Fruit fly (Drosophila melanogaster) whole organism: Measurements from ENCODE around the gene B9d2.

ENCODE experiments used
- CG8478 ChIP-seq: fragments of >200 bp; optimal IDR thresholded peaks from 2 replicates; lab custom pipeline; 2018; ENCODE audit warnings: inconsistent platforms
- Dll ChIP-seq: fragments of >200 bp; optimal IDR thresholded peaks from 2 replicates; lab custom pipeline; 2017
- EcR ChIP-seq, 2 experiments: fragments of >200 bp; optimal IDR thresholded peaks; 2 replicates each; lab custom pipeline; 2017; ENCODE audit warnings: missing biosample characterization in 2 of 2, missing genetic modification characterization in 2 of 2, missing genetic modification reagents in 2 of 2
- pan ChIP-seq: fragments of >200 bp; optimal IDR thresholded peaks from 2 replicates; lab custom pipeline; 2017
- psq ChIP-seq: fragments of >200 bp; optimal IDR thresholded peaks from 2 replicates; lab custom pipeline; 2017
- usp ChIP-seq: fragments of >200 bp; optimal IDR thresholded peaks from 2 replicates; lab custom pipeline; 2017; ENCODE audit warnings: missing biosample characterization, missing genetic modification characterization, mixed read lengths

B9d2 gene

dm6 chr2L:6130522-6131073 lies at the start of gene B9d2, which contains the start of the genes tctn and CG9222:
TSS of gene B9d2 (minus strand) at chr2L:6130651.
TSS of gene tctn (minus strand) at chr2L:6130651.
TSS of gene CG9222 (plus strand) at chr2L:6131023.
- TF ChIP-seq psq (no peak), Dll (lab: Kevin White, UChicago) (no peak), EcR (GFP tag; optimal IDR thresholded peaks at IDR 0.05; lab: Kevin White, UChicago) (no peak), usp (GFP tag; lab: Kevin White, UChicago) (no peak), CG8478 (lab: Kevin White, UChicago) (no peak), pan (no peak)

DNA sequence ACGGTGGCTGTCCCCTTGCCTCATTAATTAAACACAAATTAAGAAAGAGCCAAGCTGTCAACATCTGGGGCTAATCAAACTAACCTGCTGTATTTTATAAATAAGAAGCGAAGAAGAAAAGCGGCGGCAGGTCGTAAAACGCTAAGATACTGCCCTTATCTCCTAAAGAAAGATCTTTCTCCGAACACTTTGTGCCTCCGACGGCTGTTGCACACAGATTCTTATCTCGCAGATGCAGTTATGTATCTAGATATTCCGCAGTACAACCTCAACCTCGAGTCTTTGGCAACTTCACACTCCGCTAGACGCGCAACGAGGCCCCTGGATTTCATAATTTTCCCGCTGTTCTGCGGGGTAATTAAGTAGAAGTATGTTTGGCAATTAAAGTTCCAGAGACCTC lies 49.5 kb upstream of the B9d2 start:
- no peak for TF ChIP-seq CG8478 (lab: Kevin White, UChicago)
- TF ChIP-seq Dll (lab: Kevin White, UChicago), result no peak
- no peak for TF ChIP-seq usp (GFP tag; lab: Kevin White, UChicago)
- no peak for TF ChIP-seq pan
- TF ChIP-seq EcR (GFP tag; optimal IDR thresholded peaks at IDR 0.05; lab: Kevin White, UChicago), result no peak
- no peak for TF ChIP-seq psq

dm6 chr2L:6178740-6179633 lies 48.5 kb upstream of the B9d2 start, which contains the start of gene smal:
TSS of gene smal (plus strand) at chr2L:6179133.
- peak; percentile 3 for TF ChIP-seq Dll (lab: Kevin White, UChicago)
- no peak for TF ChIP-seq CG8478 (lab: Kevin White, UChicago)
- TF ChIP-seq usp (GFP tag; lab: Kevin White, UChicago), result no peak

- TF ChIP-seq CG8478 (lab: Kevin White, UChicago) (no peak), psq (no peak), usp (GFP tag; lab: Kevin White, UChicago) (no peak)
Measured at dm6 chr2L:6178118-6178739, 47.8 kb upstream of the B9d2 start.

dm6 chr2L:6177141-6177540 lies 46.7 kb upstream of the B9d2 start:
- no peak for TF ChIP-seq Dll (lab: Kevin White, UChicago)
- no peak for TF ChIP-seq CG8478 (lab: Kevin White, UChicago)
- no peak for TF ChIP-seq pan
- TF ChIP-seq usp (GFP tag; lab: Kevin White, UChicago), result no peak
- TF ChIP-seq psq, result no peak
- no peak for TF ChIP-seq EcR (GFP tag; optimal IDR thresholded peaks at IDR 0.05; lab: Kevin White, UChicago)

dm6 chr2L:6176408-6176807 lies 46.0 kb upstream of the B9d2 start:
- no peak for TF ChIP-seq CG8478 (lab: Kevin White, UChicago)
- TF ChIP-seq psq, result no peak
- TF ChIP-seq usp (GFP tag; lab: Kevin White, UChicago), result no peak
- TF ChIP-seq pan, result no peak
- TF ChIP-seq Dll (lab: Kevin White, UChicago), result no peak
- TF ChIP-seq EcR (GFP tag; optimal IDR thresholded peaks at IDR 0.05; lab: Kevin White, UChicago), result no peak

DNA sequence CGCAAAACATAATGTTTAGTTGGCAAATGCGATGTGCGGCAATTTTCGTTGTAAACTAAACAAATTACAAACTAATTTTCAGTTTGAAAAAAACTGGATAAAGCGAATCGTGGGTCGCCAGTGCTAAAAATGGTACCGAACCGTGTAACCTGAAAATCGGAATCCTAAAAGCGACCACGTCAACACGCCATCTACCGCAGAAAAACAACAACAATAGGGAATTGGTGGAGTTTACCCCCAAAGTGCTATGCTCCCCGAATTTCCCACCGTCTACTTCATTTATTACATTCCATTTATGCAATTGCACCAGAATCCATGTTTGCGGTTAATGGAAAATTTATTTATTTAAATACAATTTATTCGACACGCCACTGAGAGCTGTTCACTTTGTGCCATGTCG lies 42.5 kb upstream of the B9d2 start:
- TF ChIP-seq CG8478 (lab: Kevin White, UChicago), result no peak
- TF ChIP-seq usp (GFP tag; lab: Kevin White, UChicago), result no peak
- no peak for TF ChIP-seq EcR (GFP tag; optimal IDR thresholded peaks at IDR 0.05; lab: Kevin White, UChicago)
- no peak for TF ChIP-seq Dll (lab: Kevin White, UChicago)
- no peak for TF ChIP-seq psq
- no peak for TF ChIP-seq pan

- TF ChIP-seq Dll (lab: Kevin White, UChicago), result no peak
- TF ChIP-seq EcR (GFP tag; optimal IDR thresholded peaks at IDR 0.05; lab: Kevin White, UChicago), result no peak
- no peak for TF ChIP-seq usp (GFP tag; lab: Kevin White, UChicago)
- TF ChIP-seq CG8478 (lab: Kevin White, UChicago), result no peak
- TF ChIP-seq pan, result no peak
- no peak for TF ChIP-seq psq
Measured at dm6 chr2L:6171166-6171565, 40.7 kb upstream of the B9d2 start.

dm6 chr2L:6169119-6169518 lies 38.7 kb upstream of the B9d2 start:
- TF ChIP-seq EcR (GFP tag; optimal IDR thresholded peaks at IDR 0.05; lab: Kevin White, UChicago), result no peak
- TF ChIP-seq Dll (lab: Kevin White, UChicago), result no peak

dm6 chr2L:6165686-6166085 lies 35.2 kb upstream of the B9d2 start:
- TF ChIP-seq usp (GFP tag; lab: Kevin White, UChicago) (no peak), pan (no peak), psq (no peak), EcR (GFP tag; optimal IDR thresholded peaks at IDR 0.05; lab: Kevin White, UChicago) (no peak), CG8478 (lab: Kevin White, UChicago) (no peak), Dll (lab: Kevin White, UChicago) (no peak)

- TF ChIP-seq psq (no peak), usp (GFP tag; lab: Kevin White, UChicago) (no peak), Dll (lab: Kevin White, UChicago) (no peak), CG8478 (lab: Kevin White, UChicago) (no peak), pan (no peak), EcR (GFP tag; optimal IDR thresholded peaks at IDR 0.05; lab: Kevin White, UChicago) (no peak)
Measured at dm6 chr2L:6160100-6160499, 29.6 kb upstream of the B9d2 start, which contains the start of gene CG13989. TSS of gene CG13989 (plus strand) at chr2L:6160400.

DNA sequence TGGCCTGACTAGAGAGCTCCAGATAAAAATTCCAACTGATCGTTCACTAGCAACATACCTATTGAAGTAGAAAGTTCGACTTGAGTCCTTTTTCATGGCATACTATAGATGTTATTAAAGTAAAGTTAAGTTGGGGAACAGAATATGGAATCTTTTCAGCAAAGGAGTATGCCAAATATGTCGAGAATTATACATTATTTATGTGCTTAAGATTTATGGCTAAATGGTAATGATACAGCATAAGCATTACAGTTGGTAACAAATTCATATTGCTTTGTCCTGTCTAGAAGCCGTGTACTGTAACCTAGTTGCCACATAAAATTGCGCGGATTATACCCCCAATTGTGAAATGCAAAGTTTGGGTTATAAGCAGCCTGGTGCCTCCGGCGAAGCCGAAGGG lies 24.6 kb upstream of the B9d2 start, which contains the start of gene CG31639:
CG31639 (minus strand) TSS at position 101 of the 400 bp plus-strand sequence.
- no peak for TF ChIP-seq CG8478 (lab: Kevin White, UChicago)
- TF ChIP-seq usp (GFP tag; lab: Kevin White, UChicago), result no peak
- no peak for TF ChIP-seq Dll (lab: Kevin White, UChicago)
- no peak for TF ChIP-seq psq
- no peak for TF ChIP-seq pan
- TF ChIP-seq EcR (GFP tag; optimal IDR thresholded peaks at IDR 0.05; lab: Kevin White, UChicago), result no peak
